Worm (Caenorhabditis elegans): ENCODE results near the gene F54D12.10.

ce11 chrII:1374889-1375288, 3.3 kb downstream of the F54D12.10 start, which contains the start of gene rog-1:
- no peak for TF ChIP-seq unc-62 (GFP tag; optimal IDR thresholded peaks at IDR 0.05)
- TF ChIP-seq snpc-1.1 (tag; optimal IDR thresholded peaks at IDR 0.05; ENCODE audit: insufficient read depth), result no peak
- TF ChIP-seq nhr-90 (tag; optimal IDR thresholded peaks at IDR 0.05), result no peak
- no peak for TF ChIP-seq snpc-4 (GFP tag; optimal IDR thresholded peaks at IDR 0.05)
- no peak for TF ChIP-seq snpc-4 (tag; optimal IDR thresholded peaks at IDR 0.05)
- TF ChIP-seq ztf-6 (GFP tag; IDR thresholded peaks at IDR 0.05), result no peak
- TF ChIP-seq F22D6.2 (tag; optimal IDR thresholded peaks at IDR 0.05), result no peak
- TF ChIP-seq tbx-9 (tag; optimal IDR thresholded peaks at IDR 0.05; ENCODE audit: borderline replicate concordance), result no peak
- no peak for TF ChIP-seq pha-4 (tag; optimal IDR thresholded peaks at IDR 0.05)
- TF ChIP-seq ama-1 (optimal IDR thresholded peaks at IDR 0.05), result no peak
- TF ChIP-seq ama-1 (GFP tag; optimal IDR thresholded peaks at IDR 0.05), result no peak
- no peak for TF ChIP-seq ceh-100 (GFP tag; IDR thresholded peaks at IDR 0.05)
- no peak for TF ChIP-seq F23B12.7 (tag; optimal IDR thresholded peaks at IDR 0.05; ENCODE audit: insufficient read depth)
- TF ChIP-seq madf-3 (GFP tag; IDR thresholded peaks at IDR 0.05), result no peak
- TF ChIP-seq lag-1 (GFP tag; IDR thresholded peaks at IDR 0.05), result no peak
- TF ChIP-seq rcor-1 (GFP tag; IDR thresholded peaks at IDR 0.05), result no peak

Data from whole organism, young adult.